Worm (Caenorhabditis elegans) whole organism, L4 larva: Measurements from ENCODE around the gene C17H11.2.

Experiments used
- F26F4.8 ChIP-seq: fragments of 200-800 bp; sonication (Bioruptor generic); conservative IDR thresholded peaks from 2 replicates; pipeline ENCODE4 v1.3.6; 2022; ENCODE audit warnings: missing genetic modification characterization, missing compliant biosample characterization
- Y5F2A.4 ChIP-seq: fragments of 200-800 bp; sonication (Bioruptor generic); optimal IDR thresholded peaks from 2 replicates; lab custom pipeline; 2018; ENCODE audit warnings: mild to moderate bottlenecking, missing genetic modification characterization, missing compliant biosample characterization
- ZK337.2 ChIP-seq: fragments of 200-800 bp; sonication (Bioruptor generic); IDR thresholded peaks from 2 replicates; pipeline ENCODE4 v1.3.6; 2022; ENCODE audit warnings: missing genetic modification reagents, missing genetic modification characterization, missing compliant biosample characterization
- ZK546.5 ChIP-seq, 2 experiments: sonication (generic microtip); optimal IDR thresholded peaks; 2 replicates each; lab custom pipeline; 2017; ENCODE audit warnings: missing biosample characterization in 2 of 2, missing genetic modification characterization in 2 of 2
- aha-1 ChIP-seq: fragments of 150-350 bp; peaks from one replicate; lab custom pipeline; 2014; ENCODE audit warnings: missing biosample characterization, missing genetic modification characterization
- aly-2 ChIP-seq: sonication (generic microtip); optimal IDR thresholded peaks from 2 replicates; lab custom pipeline; 2018; ENCODE audit warnings: missing biosample characterization, missing genetic modification characterization
- ama-1 ChIP-seq: fragments of 150-350 bp; optimal IDR thresholded peaks from 2 replicates; lab custom pipeline; 2014; ENCODE audit warnings: inconsistent platforms, mixed read lengths
- ceh-44 ChIP-seq: fragments of 200-800 bp; sonication (Bioruptor generic); IDR thresholded peaks from 2 replicates; pipeline ENCODE4 v1.3.6; 2022; ENCODE audit warnings: missing genetic modification reagents, missing genetic modification characterization, missing compliant biosample characterization
- ceh-62 ChIP-seq: sonication (generic microtip); optimal IDR thresholded peaks from 2 replicates; lab custom pipeline; 2017; ENCODE audit warnings: missing biosample characterization, missing genetic modification characterization
- ctbp-1 ChIP-seq: fragments of 200-800 bp; sonication (Bioruptor generic); IDR thresholded peaks from 2 replicates; pipeline ENCODE4 v1.3.6; 2022; ENCODE audit warnings: missing genetic modification reagents, missing genetic modification characterization, missing compliant biosample characterization
- daf-12 ChIP-seq: fragments of 150-350 bp; optimal IDR thresholded peaks from 2 replicates; lab custom pipeline; 2014; ENCODE audit warnings: missing biosample characterization, missing genetic modification reagents, missing genetic modification characterization
- daf-16 ChIP-seq, 3 experiments: sonication (generic microtip); optimal IDR thresholded peaks; 2 replicates each; lab custom pipeline; 2016 to 2017; ENCODE audit warnings: missing genetic modification characterization in 3 of 3, missing genetic modification reagents in 3 of 3, mild to moderate bottlenecking in 2 of 3, missing compliant biosample characterization in 2 of 3, missing biosample characterization in 1 of 3, moderate library complexity in 1 of 3
- daf-8 ChIP-seq: fragments of 200-800 bp; sonication (Bioruptor generic); IDR thresholded peaks from 2 replicates; pipeline ENCODE4 v1.3.6; 2022; ENCODE audit warnings: missing genetic modification characterization, missing compliant biosample characterization
- dmd-9 ChIP-seq: fragments of 200-800 bp; sonication (Bioruptor generic); IDR thresholded peaks from 2 replicates; pipeline ENCODE4 v1.3.6; 2022; ENCODE audit warnings: missing genetic modification reagents, missing genetic modification characterization, missing compliant biosample characterization
- dve-1 ChIP-seq: sonication (generic microtip); optimal IDR thresholded peaks from 2 replicates; lab custom pipeline; 2017; ENCODE audit warnings: antibody characterized with exemption, mild to moderate bottlenecking, missing genetic modification characterization, missing compliant biosample characterization; ENCODE audit not compliant: insufficient read depth
- hif-1 ChIP-seq, 2 experiments: sonication (generic microtip); optimal IDR thresholded peaks; 2 replicates each; lab custom pipeline; 2016 to 2017; ENCODE audit warnings: missing compliant biosample characterization in 2 of 2, missing genetic modification characterization in 2 of 2, missing genetic modification reagents in 2 of 2, missing genotype in 2 of 2, mild to moderate bottlenecking in 1 of 2
- hlh-11 ChIP-seq: fragments of 200-800 bp; sonication (Bioruptor generic); optimal IDR thresholded peaks from 2 replicates; lab custom pipeline; 2018; ENCODE audit warnings: mild to moderate bottlenecking, missing genetic modification characterization, missing compliant biosample characterization
- hlh-30 ChIP-seq: sonication (generic microtip); optimal IDR thresholded peaks from 2 replicates; lab custom pipeline; 2017; ENCODE audit warnings: antibody characterized with exemption, mild to moderate bottlenecking, missing genetic modification characterization, missing compliant biosample characterization; ENCODE audit not compliant: insufficient read depth
- hmg-1.1 ChIP-seq: fragments of 200-800 bp; sonication (Bioruptor generic); IDR thresholded peaks from 2 replicates; pipeline ENCODE4 v1.3.6; 2022; ENCODE audit warnings: missing genetic modification reagents, missing genetic modification characterization, missing compliant biosample characterization
- lin-29 ChIP-seq: fragments of 200-800 bp; sonication (Bioruptor generic); IDR thresholded peaks from 2 replicates; pipeline ENCODE4 v1.3.6; 2022; ENCODE audit warnings: missing genetic modification reagents, missing genetic modification characterization, missing compliant biosample characterization
- lir-3 ChIP-seq: sonication (generic microtip); optimal IDR thresholded peaks from 2 replicates; lab custom pipeline; 2016; ENCODE audit warnings: mild to moderate bottlenecking, missing genetic modification characterization, missing compliant biosample characterization
- lsy-2 ChIP-seq, 2 experiments: fragments of 150-350 bp in 1 of 2; sonication (generic microtip) in 1 of 2; optimal IDR thresholded peaks; 2 replicates each; lab custom pipeline; 2014 to 2017; ENCODE audit warnings: missing biosample characterization in 2 of 2, missing genetic modification characterization in 2 of 2
- madf-9 ChIP-seq: fragments of 200-800 bp; sonication (Bioruptor generic); conservative IDR thresholded peaks from 2 replicates; pipeline ENCODE4 v1.3.6; 2022; ENCODE audit warnings: missing genetic modification reagents, missing genetic modification characterization, missing compliant biosample characterization
- mdt-29 ChIP-seq: fragments of 200-800 bp; sonication (Bioruptor generic); IDR thresholded peaks from 2 replicates; pipeline ENCODE4 v1.3.6; 2022; ENCODE audit warnings: missing genetic modification reagents, missing genetic modification characterization, missing compliant biosample characterization
- mep-1 ChIP-seq: fragments of 150-350 bp; sonication (generic microtip); optimal IDR thresholded peaks from 3 replicates; lab custom pipeline; 2014; ENCODE audit warnings: missing biosample characterization, missing genetic modification characterization
- mes-2 ChIP-seq: sonication (generic microtip); optimal IDR thresholded peaks from 2 replicates; lab custom pipeline; 2016; ENCODE audit warnings: missing genotype, mild to moderate bottlenecking, missing genetic modification characterization, missing compliant biosample characterization; ENCODE audit not compliant: poor library complexity, severe bottlenecking
- mxl-3 ChIP-seq: fragments of 200-800 bp; sonication (Bioruptor generic); optimal IDR thresholded peaks from 2 replicates; lab custom pipeline; 2018; ENCODE audit warnings: mild to moderate bottlenecking, missing genetic modification characterization, missing compliant biosample characterization
- nhr-10 ChIP-seq: fragments of 150-350 bp; optimal IDR thresholded peaks from 2 replicates; lab custom pipeline; 2014; ENCODE audit warnings: missing biosample characterization, missing genetic modification characterization
- nhr-102 ChIP-seq: sonication (generic microtip); optimal IDR thresholded peaks from 2 replicates; lab custom pipeline; 2016; ENCODE audit warnings: mild to moderate bottlenecking, missing genetic modification characterization, moderate library complexity, missing compliant biosample characterization
- nhr-237 ChIP-seq: sonication (generic microtip); optimal IDR thresholded peaks from 2 replicates; lab custom pipeline; 2017; ENCODE audit warnings: missing biosample characterization, missing genetic modification characterization
- nhr-28 ChIP-seq: fragments of 150-350 bp; optimal IDR thresholded peaks from 2 replicates; lab custom pipeline; 2014; ENCODE audit warnings: missing biosample characterization, missing genetic modification characterization
- nhr-41 ChIP-seq: fragments of 200-800 bp; sonication (Bioruptor generic); IDR thresholded peaks from 2 replicates; pipeline ENCODE4 v1.3.6; 2022; ENCODE audit warnings: missing genetic modification reagents, missing genetic modification characterization, missing compliant biosample characterization
- nhr-42 ChIP-seq: fragments of 200-800 bp; sonication (Bioruptor generic); IDR thresholded peaks from 2 replicates; pipeline ENCODE4 v1.3.6; 2022; ENCODE audit warnings: missing genetic modification characterization, missing compliant biosample characterization
- nhr-6 ChIP-seq: fragments of 150-350 bp; optimal IDR thresholded peaks from 2 replicates; lab custom pipeline; 2014; ENCODE audit warnings: missing biosample characterization, missing genetic modification characterization
- nhr-77 ChIP-seq: fragments of 150-350 bp; optimal IDR thresholded peaks from 2 replicates; lab custom pipeline; 2014; ENCODE audit warnings: missing biosample characterization, missing genetic modification characterization
- php-3 ChIP-seq: fragments of 200-800 bp; sonication (Bioruptor generic); IDR thresholded peaks from 2 replicates; pipeline ENCODE4 v1.3.6; 2022; ENCODE audit warnings: missing genetic modification reagents, missing genetic modification characterization, missing compliant biosample characterization
- rbr-2 ChIP-seq: sonication (generic microtip); optimal IDR thresholded peaks from 2 replicates; lab custom pipeline; 2016; ENCODE audit warnings: missing genotype, missing genetic modification characterization, missing compliant biosample characterization
- set-16 ChIP-seq: fragments of 200-800 bp; sonication (Bioruptor generic); IDR thresholded peaks from 2 replicates; pipeline ENCODE4 v1.3.6; 2022; ENCODE audit warnings: missing genetic modification reagents, missing genetic modification characterization, missing compliant biosample characterization
- spr-3 ChIP-seq: fragments of 200-800 bp; sonication (Bioruptor generic); optimal IDR thresholded peaks from 2 replicates; lab custom pipeline; 2018; ENCODE audit warnings: mild to moderate bottlenecking, missing genetic modification characterization, missing compliant biosample characterization
- tag-97 ChIP-seq: fragments of 200-800 bp; sonication (Bioruptor generic); IDR thresholded peaks from 2 replicates; pipeline ENCODE4 v1.3.6; 2022; ENCODE audit warnings: missing genetic modification characterization, missing compliant biosample characterization
- tra-1 ChIP-seq: fragments of 200-800 bp; sonication (Bioruptor generic); IDR thresholded peaks from 2 replicates; pipeline ENCODE4 v1.3.6; 2022; ENCODE audit warnings: missing genetic modification reagents, missing genetic modification characterization, missing compliant biosample characterization
- unc-39 ChIP-seq: sonication (generic microtip); optimal IDR thresholded peaks from 2 replicates; lab custom pipeline; 2017; ENCODE audit warnings: missing biosample characterization, missing genetic modification characterization
- unc-62 ChIP-seq, 3 experiments: fragments of 150-350 bp in 1 of 3; sonication (generic microtip); optimal IDR thresholded peaks in 2 of 3; peaks in 1 of 3; 1 replicate in 1 of 3; 2 replicates in 2 of 3; lab custom pipeline; 2014 to 2017; ENCODE audit warnings: missing biosample characterization in 3 of 3, missing genetic modification characterization in 3 of 3, missing genetic modification reagents in 3 of 3, missing genotype in 1 of 3
- zag-1 ChIP-seq: fragments of 150-350 bp; optimal IDR thresholded peaks from 2 replicates; lab custom pipeline; 2014; ENCODE audit warnings: missing biosample characterization, missing genetic modification characterization
- zip-2 ChIP-seq: fragments of 150-350 bp; optimal IDR thresholded peaks from 2 replicates; lab custom pipeline; 2014; ENCODE audit warnings: missing biosample characterization, missing genetic modification characterization
- ztf-7 ChIP-seq: fragments of 150-350 bp; optimal IDR thresholded peaks from 2 replicates; lab custom pipeline; 2014; ENCODE audit warnings: missing biosample characterization, missing genetic modification characterization

The C17H11.2 gene

DNA sequence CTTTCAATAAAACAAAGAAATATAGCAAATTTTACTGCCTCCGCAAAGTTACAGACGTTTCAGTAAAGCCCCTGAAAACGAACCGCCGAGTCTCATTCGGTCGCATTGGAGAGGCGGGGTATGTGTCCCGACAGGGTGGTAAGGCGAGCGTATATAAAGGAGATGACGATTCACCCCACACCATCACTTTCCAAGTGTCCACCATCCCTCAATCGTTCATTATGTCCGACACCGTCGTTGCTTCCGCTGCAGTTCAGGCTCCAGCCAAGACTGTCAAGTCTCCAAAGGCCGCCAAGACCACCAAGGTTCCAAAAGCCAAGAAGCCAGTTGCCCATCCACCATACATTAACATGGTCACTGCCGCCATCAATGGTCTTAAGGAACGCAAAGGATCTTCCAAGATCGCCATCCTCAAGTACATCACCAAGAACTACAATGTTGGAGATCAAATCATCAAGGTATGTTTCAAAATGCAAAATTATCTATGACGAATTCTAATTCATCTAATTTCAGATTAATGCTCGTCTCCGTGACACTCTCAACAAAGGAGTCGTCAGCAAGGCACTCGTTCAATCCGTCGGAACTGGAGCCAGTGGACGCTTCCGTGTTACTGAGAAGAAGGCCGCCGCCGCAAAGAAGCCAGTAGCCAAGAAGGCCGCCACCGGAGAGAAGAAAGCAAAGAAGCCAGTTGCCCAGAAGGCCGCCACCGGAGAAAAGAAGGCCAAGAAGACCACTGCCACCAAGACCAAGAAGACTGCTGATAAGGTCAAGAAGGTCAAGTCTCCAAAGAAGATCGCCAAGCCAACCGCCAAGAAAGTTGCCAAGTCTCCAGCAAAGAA is 10.5 kb upstream of the C17H11.2 start, which contains the start of gene hil-3:
TSS of gene hil-3 (plus strand) at position 195 of the 839 bp plus-strand sequence.
- TF ChIP-seq lsy-2 (tag; optimal IDR thresholded peaks at IDR 0.05; lab: Kevin White, UChicago): peak in 1 of 2 experiments; percentile 25
- no peak for TF ChIP-seq nhr-77 (tag; lab: Kevin White, UChicago)
- TF ChIP-seq daf-12 (tag; lab: Kevin White, UChicago): no peak
- no peak for TF ChIP-seq zag-1
- no peak for TF ChIP-seq unc-39
- no peak for TF ChIP-seq F26F4.8 (GFP tag; lab: Robert Waterston, UW)
- no peak for TF ChIP-seq ZK546.5 (tag; optimal IDR thresholded peaks at IDR 0.05; lab: Kevin White, UChicago)
- TF ChIP-seq lin-29 (GFP tag; lab: Robert Waterston, UW): no peak
- TF ChIP-seq ctbp-1 (GFP tag; lab: Robert Waterston, UW): no peak
- TF ChIP-seq nhr-102 (tag; lab: Kevin White, UChicago): peak; percentile 1
- TF ChIP-seq nhr-237 (tag; lab: Kevin White, UChicago): no peak
- peak; percentile 4 for TF ChIP-seq nhr-6 (tag; lab: Kevin White, UChicago)
- TF ChIP-seq Y5F2A.4 (GFP tag; lab: Kevin White, UChicago): no peak
- no peak for TF ChIP-seq ceh-62 (tag; lab: Kevin White, UChicago)
- TF ChIP-seq nhr-42 (GFP tag; lab: Robert Waterston, UW): no peak
- TF ChIP-seq daf-8 (GFP tag; lab: Robert Waterston, UW): no peak
- peak; percentile 74 for TF ChIP-seq set-16 (GFP tag; lab: Robert Waterston, UW)
- no peak for TF ChIP-seq madf-9 (GFP tag; lab: Robert Waterston, UW)
- TF ChIP-seq zip-2 (tag; lab: Kevin White, UChicago): no peak
- TF ChIP-seq dve-1 (tag; lab: Kevin White, UChicago): peak; percentile 37
- TF ChIP-seq ama-1: peak; percentile 57
- peak in 1 of 2 experiments; percentile 88 for TF ChIP-seq unc-62 (GFP tag; optimal IDR thresholded peaks at IDR 0.05 in 1 of 2; lab: Kevin White, UChicago)
- no peak for TF ChIP-seq unc-62 (tag; optimal IDR thresholded peaks at IDR 0.05; lab: Kevin White, UChicago)
- peak; percentile 51 for TF ChIP-seq mes-2 (tag; lab: Kevin White, UChicago)
- peak; percentile 30; the same call in 1 of the 2 replicates for TF ChIP-seq hmg-1.1 (GFP tag; lab: Robert Waterston, UW)
- TF ChIP-seq dmd-9 (GFP tag; lab: Robert Waterston, UW): no peak
- no peak for TF ChIP-seq daf-16 (GFP tag; optimal IDR thresholded peaks at IDR 0.05; lab: Kevin White, UChicago)
- TF ChIP-seq daf-16 (tag; optimal IDR thresholded peaks at IDR 0.05; lab: Kevin White, UChicago): no peak
- TF ChIP-seq nhr-28 (tag; lab: Kevin White, UChicago): no peak
- peak; percentile 44 for TF ChIP-seq rbr-2 (tag; lab: Kevin White, UChicago)
- peak; percentile 53 for TF ChIP-seq mep-1 (tag; lab: Kevin White, UChicago)
- TF ChIP-seq ztf-7 (tag; lab: Kevin White, UChicago): no peak
- TF ChIP-seq aly-2 (tag; lab: Kevin White, UChicago): no peak
- TF ChIP-seq spr-3 (GFP tag; lab: Kevin White, UChicago): no peak
- TF ChIP-seq tra-1 (GFP tag; lab: Robert Waterston, UW): 0 out of 2 replicates have a peak, but pooled peaks have one; percentile 36
- no peak for TF ChIP-seq nhr-41 (GFP tag; lab: Robert Waterston, UW)
- no peak for TF ChIP-seq mdt-29 (GFP tag; lab: Robert Waterston, UW)
- TF ChIP-seq nhr-10: no peak
- no peak for TF ChIP-seq ZK337.2 (GFP tag; lab: Robert Waterston, UW)
- TF ChIP-seq hlh-30 (tag; lab: Kevin White, UChicago): no peak
- peak; percentile 91 for TF ChIP-seq aha-1 (tag; lab: Kevin White, UChicago)
- no peak for TF ChIP-seq tag-97 (GFP tag; lab: Robert Waterston, UW)
- TF ChIP-seq hif-1 (tag; optimal IDR thresholded peaks at IDR 0.05; lab: Kevin White, UChicago): no peak
- TF ChIP-seq ceh-44 (GFP tag; lab: Robert Waterston, UW): no peak
- TF ChIP-seq lir-3: no peak
- no peak for TF ChIP-seq php-3 (GFP tag; lab: Robert Waterston, UW)
- no peak for TF ChIP-seq hlh-11 (tag; lab: Kevin White, UChicago)
- TF ChIP-seq mxl-3 (GFP tag; lab: Kevin White, UChicago): no peak
